Worm (Caenorhabditis elegans): ENCODE results near the gene fbxb-3.

- no peak for TF ChIP-seq pqm-1 (tag; optimal IDR thresholded peaks at IDR 0.05)
- no peak for TF ChIP-seq unc-62 (GFP tag; optimal IDR thresholded peaks at IDR 0.05)
- TF ChIP-seq nhr-76 (tag; optimal IDR thresholded peaks at IDR 0.05) = no peak
- no peak for TF ChIP-seq ceh-16 (tag; optimal IDR thresholded peaks at IDR 0.05)
- TF ChIP-seq daf-12 (tag; optimal IDR thresholded peaks at IDR 0.05) = no peak
- TF ChIP-seq ama-1 (optimal IDR thresholded peaks at IDR 0.05) = no peak
- no peak for TF ChIP-seq ztf-11 (tag; optimal IDR thresholded peaks at IDR 0.05)
These were observed 16.0 kb downstream of the fbxb-3 start, which contains the start of gene tag-30 for ce11 chrIV:11854777-11855176.

Measured in whole organism, L3 larva.